Worm (Caenorhabditis elegans): ENCODE data around the gene T05A1.5.

The T05A1.5 gene

DNA sequence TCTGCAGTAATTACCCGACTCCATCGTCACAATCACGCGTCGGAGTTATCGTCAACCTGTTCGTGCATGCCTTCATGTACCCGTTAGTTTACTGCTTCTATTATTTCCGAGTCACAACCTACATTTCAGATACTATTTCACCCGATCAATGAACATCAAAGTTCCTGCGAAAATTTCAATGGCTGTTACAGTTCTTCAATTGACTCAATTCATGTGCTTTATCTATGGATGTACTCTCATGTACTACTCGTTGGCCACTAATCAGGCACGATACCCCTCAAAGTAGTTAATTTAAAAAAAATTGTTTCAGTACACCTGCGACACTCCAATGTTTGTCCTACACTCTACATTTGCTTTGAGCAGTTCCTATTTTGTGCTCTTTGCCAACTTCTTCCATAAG, 15.3 kb upstream of the T05A1.5 start:
- TF ChIP-seq D2030.7 (GFP tag; IDR thresholded peaks at IDR 0.05) (no peak), repo-1 (tag; optimal IDR thresholded peaks at IDR 0.05) (peak; percentile 3), rec-8 (tag; optimal IDR thresholded peaks at IDR 0.05) (no peak), nfya-2 (GFP tag; IDR thresholded peaks at IDR 0.05) (no peak), ztf-26 (tag; optimal IDR thresholded peaks at IDR 0.05) (peak; percentile 6), gei-17 (GFP tag; optimal IDR thresholded peaks at IDR 0.05) (peak; percentile 6), K12H6.12 (tag; optimal IDR thresholded peaks at IDR 0.05) (no peak)

DNA sequence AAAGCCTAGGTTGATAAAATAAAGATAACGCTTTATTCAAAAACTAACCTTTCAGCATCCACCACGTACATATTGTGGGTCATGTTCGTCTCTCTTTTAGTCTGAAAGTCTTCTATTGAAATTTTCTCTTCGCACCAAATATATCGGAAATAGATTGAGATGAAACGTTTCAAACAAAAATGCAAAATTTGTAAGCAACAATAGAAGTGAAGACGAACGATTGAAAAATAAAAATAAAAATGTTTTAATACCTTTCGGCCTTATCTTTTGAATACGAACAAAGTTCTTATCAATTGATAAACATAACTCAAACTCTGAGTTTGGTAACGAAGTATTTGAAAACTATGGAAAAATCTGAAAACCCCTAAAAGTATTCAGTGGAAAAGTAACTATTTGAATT, 13.0 kb upstream of the T05A1.5 start, which contains the start of gene F56H11.2:
F56H11.2 (minus strand) TSS at position 101 of the 400 bp plus-strand sequence.
- TF ChIP-seq ztf-25 (GFP tag; IDR thresholded peaks at IDR 0.05) = no peak
- no peak for TF ChIP-seq hmg-20 (GFP tag; IDR thresholded peaks at IDR 0.05)
- TF ChIP-seq die-1 (tag; optimal IDR thresholded peaks at IDR 0.05) = no peak
- TF ChIP-seq chd-7 (tag; optimal IDR thresholded peaks at IDR 0.05) = no peak
- TF ChIP-seq let-607 (tag; optimal IDR thresholded peaks at IDR 0.05) = no peak
- no peak for TF ChIP-seq nfya-2 (GFP tag; IDR thresholded peaks at IDR 0.05)
- no peak for TF ChIP-seq ceh-91 (GFP tag; IDR thresholded peaks at IDR 0.05)
- no peak for TF ChIP-seq ztf-22 (GFP tag; optimal IDR thresholded peaks at IDR 0.05)
- no peak for TF ChIP-seq B0035.1 (tag; optimal IDR thresholded peaks at IDR 0.05)
- TF ChIP-seq ztf-6 (GFP tag; IDR thresholded peaks at IDR 0.05) = no peak
- TF ChIP-seq unc-62 (GFP tag; optimal IDR thresholded peaks at IDR 0.05) = no peak
- TF ChIP-seq egl-44 (GFP tag; IDR thresholded peaks at IDR 0.05) = no peak
- TF ChIP-seq T07F8.4 (tag; optimal IDR thresholded peaks at IDR 0.05) = no peak
- TF ChIP-seq tbp1 (GFP tag; optimal IDR thresholded peaks at IDR 0.05) = no peak
- TF ChIP-seq efl-1 (GFP tag; optimal IDR thresholded peaks at IDR 0.05) = no peak
- TF ChIP-seq Y95B8A.8 (GFP tag; IDR thresholded peaks at IDR 0.05) = no peak

DNA sequence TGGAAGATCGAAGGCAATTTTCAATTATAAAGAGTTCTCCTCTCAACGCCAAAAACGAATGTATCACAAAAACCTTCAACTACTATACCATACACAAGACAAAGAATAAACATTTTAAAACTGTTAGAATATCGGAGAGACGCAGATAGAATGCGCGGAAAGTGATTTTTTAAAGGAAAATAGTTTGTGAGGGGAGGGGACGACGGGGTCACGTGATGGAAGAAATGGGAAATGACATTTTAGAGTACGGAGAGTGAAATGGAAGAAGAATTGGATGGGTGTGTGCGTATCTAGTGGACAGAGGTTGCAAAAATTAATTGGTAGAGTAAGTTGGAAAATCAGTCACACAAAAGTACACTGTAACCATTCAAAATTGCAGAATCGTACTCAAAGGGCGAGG, 11.7 kb upstream of the T05A1.5 start:
- no peak for TF ChIP-seq repo-1 (tag; optimal IDR thresholded peaks at IDR 0.05)
- 0 out of 2 replicates have a peak, but pooled peaks have one; percentile 18 for TF ChIP-seq dox-1 (GFP tag; IDR thresholded peaks at IDR 0.05)
- TF ChIP-seq ceh-91 (GFP tag; IDR thresholded peaks at IDR 0.05) = no peak
- no peak for TF ChIP-seq nhr-90 (tag; optimal IDR thresholded peaks at IDR 0.05)
- no peak for TF ChIP-seq C17E4.6 (GFP tag; IDR thresholded peaks at IDR 0.05)
- TF ChIP-seq lin-40 (tag; optimal IDR thresholded peaks at IDR 0.05) = peak; percentile 44

DNA sequence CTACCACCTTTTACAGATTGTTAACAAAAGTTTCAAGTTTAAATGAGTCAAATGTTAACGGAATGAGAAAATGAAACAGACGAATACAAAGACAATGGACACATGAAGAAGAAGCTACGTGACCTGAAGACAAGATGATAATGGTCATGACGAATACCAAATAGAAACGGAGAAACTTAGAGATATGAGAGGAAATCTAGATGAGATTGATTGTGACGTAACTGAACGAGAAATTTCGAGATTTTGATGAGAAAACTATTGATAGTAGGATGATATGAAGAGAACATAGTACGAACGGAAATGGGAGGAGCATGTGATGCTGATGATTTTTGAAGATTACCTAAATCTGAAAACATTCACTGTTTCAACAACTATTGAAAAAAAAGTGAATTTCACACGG, 11.0 kb upstream of the T05A1.5 start:
- no peak for TF ChIP-seq snpc-1.1 (tag; optimal IDR thresholded peaks at IDR 0.05; ENCODE audit: insufficient read depth)
- TF ChIP-seq snpc-4 (GFP tag; optimal IDR thresholded peaks at IDR 0.05) = no peak
- TF ChIP-seq snpc-4 (tag; optimal IDR thresholded peaks at IDR 0.05) = no peak
- no peak for TF ChIP-seq F23B12.7 (tag; optimal IDR thresholded peaks at IDR 0.05; ENCODE audit: insufficient read depth)
- TF ChIP-seq ztf-3 (GFP tag; optimal IDR thresholded peaks at IDR 0.05) = no peak
- no peak for TF ChIP-seq hlh-26 (GFP tag; conservative IDR thresholded peaks at IDR 0.05)
- TF ChIP-seq atf-7 (tag; optimal IDR thresholded peaks at IDR 0.05) = no peak
- no peak for TF ChIP-seq Y79H2A.3 (GFP tag; conservative IDR thresholded peaks at IDR 0.05)
- no peak for TF ChIP-seq nfyb-1 (GFP tag; IDR thresholded peaks at IDR 0.05)
- TF ChIP-seq Y53G8AR.9 (GFP tag; conservative IDR thresholded peaks at IDR 0.05) = no peak
- TF ChIP-seq F57C9.4 (tag; optimal IDR thresholded peaks at IDR 0.05) = no peak
- TF ChIP-seq K11D2.4 (GFP tag; IDR thresholded peaks at IDR 0.05) = no peak
- TF ChIP-seq lsl-1 (GFP tag; optimal IDR thresholded peaks at IDR 0.05) = no peak
- no peak for TF ChIP-seq B0019.2 (GFP tag; conservative IDR thresholded peaks at IDR 0.05)
- no peak for TF ChIP-seq him-1 (tag; optimal IDR thresholded peaks at IDR 0.05)
- TF ChIP-seq gei-17 (GFP tag; optimal IDR thresholded peaks at IDR 0.05) = no peak
- TF ChIP-seq B0336.3 (GFP tag; IDR thresholded peaks at IDR 0.05) = no peak
